Worm (Caenorhabditis elegans) whole organism, mixed stage, embryonic: Measurements from ENCODE around the gene K01B6.3.

Experiments
- blmp-1 ChIP-seq: fragments of 150-350 bp; optimal IDR thresholded peaks from 2 replicates; lab custom pipeline; 2014; ENCODE audit warnings: missing biosample characterization, missing genetic modification characterization
- elt-1 ChIP-seq: sonication (generic microtip); optimal IDR thresholded peaks from 2 replicates; lab custom pipeline; 2017; ENCODE audit warnings: missing genetic modification characterization, mild to moderate bottlenecking, missing compliant biosample characterization, antibody characterized with exemption, moderate library complexity, borderline replicate concordance; ENCODE audit not compliant: insufficient read depth
- elt-3 ChIP-seq: fragments of 150-350 bp; optimal IDR thresholded peaks from 2 replicates; lab custom pipeline; 2014; ENCODE audit warnings: missing biosample characterization, missing genetic modification characterization
- flh-1 ChIP-seq: fragments of 200-800 bp; sonication (Bioruptor generic); optimal IDR thresholded peaks from 2 replicates; lab custom pipeline; 2018; ENCODE audit warnings: mild to moderate bottlenecking, missing genetic modification characterization, moderate library complexity, missing compliant biosample characterization
- nhr-12 ChIP-seq: fragments of 150-350 bp; optimal IDR thresholded peaks from 2 replicates; lab custom pipeline; 2014; ENCODE audit warnings: missing biosample characterization, missing genetic modification characterization
- nhr-237 ChIP-seq: fragments of 150-350 bp; optimal IDR thresholded peaks from 2 replicates; lab custom pipeline; 2014; ENCODE audit warnings: missing biosample characterization, missing genetic modification characterization
- unc-120 ChIP-seq: sonication (generic microtip); optimal IDR thresholded peaks from 2 replicates; lab custom pipeline; 2017; ENCODE audit warnings: missing genetic modification characterization, missing compliant biosample characterization; ENCODE audit not compliant: poor library complexity, severe bottlenecking
- unc-62 ChIP-seq: fragments of 150-350 bp; optimal IDR thresholded peaks from 2 replicates; lab custom pipeline; 2014; ENCODE audit warnings: missing biosample characterization, missing genetic modification reagents, missing genetic modification characterization

- TF ChIP-seq unc-120 (tag; lab: Kevin White, UChicago) = no peak
- TF ChIP-seq blmp-1 (tag; lab: Kevin White, UChicago) = no peak
- TF ChIP-seq elt-3 (tag; lab: Kevin White, UChicago) = no peak
- TF ChIP-seq nhr-12 (tag; lab: Kevin White, UChicago) = no peak
- no peak for TF ChIP-seq flh-1 (GFP tag; lab: Kevin White, UChicago)
- no peak for TF ChIP-seq elt-1
- TF ChIP-seq unc-62 (GFP tag; lab: Kevin White, UChicago) = peak; percentile 12
- no peak for TF ChIP-seq nhr-237 (tag; lab: Kevin White, UChicago)
Observed at ce11 chrIII:9269012-9269471, 31.0 kb upstream of the K01B6.3 start, which contains the start of gene clip-1.
